Fruit fly (Drosophila melanogaster): ENCODE data around the gene ScsbetaA.
A peak's percentile ranks its signal among the peaks of the same experiment; 100 is the strongest.

- peak; percentile 18 for TF ChIP-seq CG8301 (tag; optimal IDR thresholded peaks at IDR 0.05)
- no peak for TF ChIP-seq CG12605 (GFP tag; IDR thresholded peaks at IDR 0.05)
- peak; percentile 65 for TF ChIP-seq CG8159 (tag; optimal IDR thresholded peaks at IDR 0.05)
- TF ChIP-seq Ets98B (GFP tag; IDR thresholded peaks at IDR 0.05) = no peak
- TF ChIP-seq fd96Ca (GFP tag; IDR thresholded peaks at IDR 0.05) = no peak
Measured at dm6 chr3R:8968837-8969236, 30.3 kb downstream of the ScsbetaA start.
